Worm (Caenorhabditis elegans): ENCODE measurements around the gene str-144.

str-144 gene

ce11 chrV:8054130-8054529, 17.8 kb downstream of the str-144 start, which contains the start of gene ZC513.2:
TSS of gene ZC513.2 (plus strand) at chrV:8054430.
- no peak for TF ChIP-seq F13C5.2 (tag; optimal IDR thresholded peaks at IDR 0.05)
- TF ChIP-seq tbx-11 (GFP tag; IDR thresholded peaks at IDR 0.05): no peak
- TF ChIP-seq tbx-37 (GFP tag; conservative IDR thresholded peaks at IDR 0.05): no peak
- TF ChIP-seq ceh-13 (GFP tag; optimal IDR thresholded peaks at IDR 0.05): no peak
- no peak for TF ChIP-seq hmg-4 (GFP tag; optimal IDR thresholded peaks at IDR 0.05)
- TF ChIP-seq flt-1 (GFP tag; IDR thresholded peaks at IDR 0.05): no peak

- no peak for TF ChIP-seq aly-1 (tag; optimal IDR thresholded peaks at IDR 0.05)
- no peak for TF ChIP-seq ceh-36 (tag; optimal IDR thresholded peaks at IDR 0.05)
- no peak for TF ChIP-seq ets-7 (tag; optimal IDR thresholded peaks at IDR 0.05)
- TF ChIP-seq sea-1 (GFP tag; conservative IDR thresholded peaks at IDR 0.05): no peak
- TF ChIP-seq B0310.2 (tag; optimal IDR thresholded peaks at IDR 0.05): no peak
- TF ChIP-seq hmbx-1 (tag; optimal IDR thresholded peaks at IDR 0.05): no peak
Measured at ce11 chrV:8051851-8052250, 20.1 kb downstream of the str-144 start, which contains the start of gene sth-1. TSS of gene sth-1 (plus strand) at chrV:8052151.

ce11 chrV:8050811-8051210, 21.1 kb downstream of the str-144 start, which contains the start of gene col-43:
TSS of gene col-43 (minus strand) at chrV:8050911.
- TF ChIP-seq hmbx-1 (tag; optimal IDR thresholded peaks at IDR 0.05): no peak
- no peak for TF ChIP-seq flt-1 (GFP tag; IDR thresholded peaks at IDR 0.05)
- TF ChIP-seq hmg-4 (GFP tag; optimal IDR thresholded peaks at IDR 0.05): no peak
- TF ChIP-seq tbx-11 (GFP tag; IDR thresholded peaks at IDR 0.05): no peak
- TF ChIP-seq tbx-37 (GFP tag; conservative IDR thresholded peaks at IDR 0.05): no peak
- TF ChIP-seq ets-7 (tag; optimal IDR thresholded peaks at IDR 0.05): no peak
- TF ChIP-seq ceh-36 (tag; optimal IDR thresholded peaks at IDR 0.05): no peak
- no peak for TF ChIP-seq hnd-1 (tag; optimal IDR thresholded peaks at IDR 0.05)
- TF ChIP-seq aly-1 (tag; optimal IDR thresholded peaks at IDR 0.05): no peak
- no peak for TF ChIP-seq ceh-13 (GFP tag; optimal IDR thresholded peaks at IDR 0.05)
- no peak for TF ChIP-seq pes-1 (GFP tag; IDR thresholded peaks at IDR 0.05)
- TF ChIP-seq sea-1 (GFP tag; conservative IDR thresholded peaks at IDR 0.05): no peak
- TF ChIP-seq ama-1 (optimal IDR thresholded peaks at IDR 0.05): no peak
- TF ChIP-seq tra-4 (tag; optimal IDR thresholded peaks at IDR 0.05): no peak

- no peak for TF ChIP-seq hnd-1 (tag; optimal IDR thresholded peaks at IDR 0.05)
- TF ChIP-seq B0310.2 (tag; optimal IDR thresholded peaks at IDR 0.05): no peak
- no peak for TF ChIP-seq tbx-37 (GFP tag; conservative IDR thresholded peaks at IDR 0.05)
- no peak for TF ChIP-seq aly-1 (tag; optimal IDR thresholded peaks at IDR 0.05)
- no peak for TF ChIP-seq tbx-11 (GFP tag; IDR thresholded peaks at IDR 0.05)
- no peak for TF ChIP-seq ceh-13 (GFP tag; optimal IDR thresholded peaks at IDR 0.05)
- TF ChIP-seq ama-1 (optimal IDR thresholded peaks at IDR 0.05): no peak
- TF ChIP-seq hmg-4 (GFP tag; optimal IDR thresholded peaks at IDR 0.05): no peak
- no peak for TF ChIP-seq F13C5.2 (tag; optimal IDR thresholded peaks at IDR 0.05)
- no peak for TF ChIP-seq sea-1 (GFP tag; conservative IDR thresholded peaks at IDR 0.05)
- TF ChIP-seq hmbx-1 (tag; optimal IDR thresholded peaks at IDR 0.05): no peak
- TF ChIP-seq tra-4 (tag; optimal IDR thresholded peaks at IDR 0.05): no peak
- TF ChIP-seq pes-1 (GFP tag; IDR thresholded peaks at IDR 0.05): no peak
- TF ChIP-seq scrt-1 (GFP tag; IDR thresholded peaks at IDR 0.05): no peak
- TF ChIP-seq ets-7 (tag; optimal IDR thresholded peaks at IDR 0.05): no peak
- no peak for TF ChIP-seq flt-1 (GFP tag; IDR thresholded peaks at IDR 0.05)
- no peak for TF ChIP-seq ceh-36 (tag; optimal IDR thresholded peaks at IDR 0.05)
Measured at ce11 chrV:8050059-8050677, 21.8 kb downstream of the str-144 start.

ce11 chrV:8046706-8047105, 25.2 kb downstream of the str-144 start, which contains the start of gene ZC513.3:
TSS of gene ZC513.3 (plus strand) at chrV:8047006.
- TF ChIP-seq aly-1 (tag; optimal IDR thresholded peaks at IDR 0.05) (no peak), ceh-13 (GFP tag; optimal IDR thresholded peaks at IDR 0.05) (no peak), ama-1 (optimal IDR thresholded peaks at IDR 0.05) (no peak)

ce11 chrV:8044957-8045356, 27.0 kb downstream of the str-144 start:
- no peak for TF ChIP-seq sea-1 (GFP tag; conservative IDR thresholded peaks at IDR 0.05)
- TF ChIP-seq hmg-4 (GFP tag; optimal IDR thresholded peaks at IDR 0.05): peak; percentile 33

ce11 chrV:8043664-8044063, 28.3 kb downstream of the str-144 start:
- TF ChIP-seq scrt-1 (GFP tag; IDR thresholded peaks at IDR 0.05): no peak
- no peak for TF ChIP-seq sea-1 (GFP tag; conservative IDR thresholded peaks at IDR 0.05)
- TF ChIP-seq tbx-11 (GFP tag; IDR thresholded peaks at IDR 0.05): no peak
- no peak for TF ChIP-seq pes-1 (GFP tag; IDR thresholded peaks at IDR 0.05)
- TF ChIP-seq aly-1 (tag; optimal IDR thresholded peaks at IDR 0.05): no peak
- no peak for TF ChIP-seq B0310.2 (tag; optimal IDR thresholded peaks at IDR 0.05)

ce11 chrV:8041336-8041868, 30.5 kb downstream of the str-144 start:
- TF ChIP-seq aly-1 (tag; optimal IDR thresholded peaks at IDR 0.05): no peak
- TF ChIP-seq sea-1 (GFP tag; conservative IDR thresholded peaks at IDR 0.05): no peak
- no peak for TF ChIP-seq tbx-37 (GFP tag; conservative IDR thresholded peaks at IDR 0.05)
- TF ChIP-seq flt-1 (GFP tag; IDR thresholded peaks at IDR 0.05): no peak
- TF ChIP-seq B0310.2 (tag; optimal IDR thresholded peaks at IDR 0.05): no peak
- TF ChIP-seq ama-1 (optimal IDR thresholded peaks at IDR 0.05): no peak
- no peak for TF ChIP-seq ets-7 (tag; optimal IDR thresholded peaks at IDR 0.05)
- no peak for TF ChIP-seq hnd-1 (tag; optimal IDR thresholded peaks at IDR 0.05)

All from whole organism, early embryonic.